Fruit fly (Drosophila melanogaster) whole organism, pupa: ENCODE measurements around the gene NdufA3.

ENCODE experiments used
- CG10348 ChIP-seq: fragments of 200-800 bp; sonication (Bioruptor generic); IDR thresholded peaks from 2 replicates; pipeline ENCODE4 v1.3.6; 2022; ENCODE audit warnings: missing biosample characterization, missing genetic modification characterization
- CG12605 ChIP-seq: fragments of 200-800 bp; sonication (Bioruptor generic); IDR thresholded peaks from 2 replicates; pipeline ENCODE4 v1.3.6; 2022; ENCODE audit warnings: missing biosample characterization, missing genetic modification characterization
- CG13204 ChIP-seq: fragments of 200-800 bp; sonication (Bioruptor generic); optimal IDR thresholded peaks from 2 replicates; lab custom pipeline; 2018; ENCODE audit warnings: missing biosample characterization, mild to moderate bottlenecking, missing genetic modification characterization, moderate library complexity
- CG14655 ChIP-seq: fragments of 200-800 bp; sonication (Bioruptor generic); optimal IDR thresholded peaks from 3 replicates; lab custom pipeline; 2017; ENCODE audit warnings: mild to moderate bottlenecking, missing biosample characterization, missing genetic modification reagents, missing genetic modification characterization
- CG15710 ChIP-seq: fragments of 200-800 bp; sonication (Bioruptor generic); optimal IDR thresholded peaks from 2 replicates; lab custom pipeline; 2018; ENCODE audit warnings: missing biosample characterization, mild to moderate bottlenecking, missing genetic modification characterization, moderate library complexity
- CG34367 ChIP-seq: fragments of 200-800 bp; sonication (Bioruptor generic); optimal IDR thresholded peaks from 2 replicates; lab custom pipeline; 2018; ENCODE audit warnings: missing biosample characterization, mild to moderate bottlenecking, missing genetic modification characterization
- CG8159 ChIP-seq: fragments of 200-800 bp; sonication (Bioruptor generic); optimal IDR thresholded peaks from 3 replicates; lab custom pipeline; 2018; ENCODE audit warnings: missing biosample characterization, mild to moderate bottlenecking, missing genetic modification characterization, moderate library complexity
- D1 ChIP-seq: fragments of 200-800 bp; sonication (Bioruptor generic); optimal IDR thresholded peaks from 2 replicates; lab custom pipeline; 2018; ENCODE audit warnings: missing biosample characterization, mild to moderate bottlenecking, missing genetic modification characterization, moderate library complexity
- EcR ChIP-seq: fragments of 200-800 bp; sonication (Bioruptor generic); optimal IDR thresholded peaks from 3 replicates; lab custom pipeline; 2019; ENCODE audit warnings: missing biosample characterization, missing genetic modification characterization, mild to moderate bottlenecking, moderate library complexity, missing genetic modification reagents
- Ets98B ChIP-seq: fragments of 200-800 bp; sonication (Bioruptor generic); IDR thresholded peaks from 2 replicates; pipeline ENCODE4 v1.3.6; 2022; ENCODE audit warnings: missing biosample characterization, missing genetic modification characterization
- Pif1A ChIP-seq: fragments of 200-800 bp; sonication (Bioruptor generic); optimal IDR thresholded peaks from 3 replicates; lab custom pipeline; 2016; ENCODE audit warnings: missing biosample characterization, missing genetic modification characterization
- Pif1B ChIP-seq: fragments of 200-800 bp; sonication (Bioruptor generic); optimal IDR thresholded peaks from 3 replicates; lab custom pipeline; 2016; ENCODE audit warnings: missing biosample characterization, missing genetic modification characterization
- gl ChIP-seq: fragments of 200-800 bp; sonication (Bioruptor generic); optimal IDR thresholded peaks from 2 replicates; lab custom pipeline; 2018; ENCODE audit warnings: missing biosample characterization, mild to moderate bottlenecking, missing genetic modification characterization

dm6 chrX:9134241-9134849 is 25.5 kb downstream of the NdufA3 start:
- TF ChIP-seq EcR (GFP tag; lab: Kevin White, UChicago) (no peak), Pif1B (no peak), D1 (tag; lab: Kevin White, UChicago) (no peak), CG12605 (GFP tag; lab: Robert Waterston, UW) (peak; percentile 67; the same call in 1 of the 2 replicates), CG14655 (GFP tag; lab: Kevin White, UChicago) (peak; percentile 27), Ets98B (GFP tag; lab: Robert Waterston, UW) (no peak), gl (tag; lab: Kevin White, UChicago) (peak; percentile 31), CG8159 (no peak), CG34367 (tag; lab: Kevin White, UChicago) (peak; percentile 27), Pif1A (no peak), CG15710 (tag; lab: Kevin White, UChicago) (no peak), CG10348 (no peak), CG13204 (GFP tag; lab: Kevin White, UChicago) (peak; percentile 68)
